Worm (Caenorhabditis elegans): ENCODE data around the gene C13A2.7.

DNA sequence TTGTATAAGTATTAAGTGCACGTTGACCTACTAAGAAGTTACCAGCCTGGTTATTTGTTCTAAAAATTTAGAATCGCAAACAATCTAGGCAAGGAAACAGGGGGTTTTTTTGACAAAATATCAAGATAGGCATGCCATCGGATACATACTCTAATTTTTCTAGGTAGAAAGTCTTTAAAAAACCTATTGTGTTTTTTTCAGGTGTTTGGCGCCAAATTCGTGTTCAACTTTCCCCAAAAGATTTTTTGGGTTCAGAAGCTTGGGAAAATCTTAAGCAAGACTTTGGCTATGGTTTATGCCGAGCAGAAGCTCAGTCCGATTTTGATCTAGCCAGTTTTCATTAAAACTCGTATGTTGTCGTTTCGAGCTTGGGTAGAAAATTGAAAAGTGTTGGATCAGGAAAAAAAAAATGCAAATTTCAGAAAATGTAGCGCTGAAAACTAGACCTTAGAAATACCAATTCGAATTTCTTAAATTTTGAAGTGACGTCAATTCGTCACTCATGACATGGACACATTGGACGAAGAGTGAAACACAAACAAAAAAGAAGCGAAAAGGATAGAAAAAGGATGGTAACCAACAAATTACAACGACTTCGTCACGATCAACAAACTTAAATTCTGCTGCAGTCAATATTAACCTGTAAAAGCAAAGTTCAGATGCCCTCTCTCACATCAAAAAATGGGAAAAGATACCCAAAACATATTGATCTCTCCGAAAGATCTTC is 17.7 kb upstream of the C13A2.7 start:
- TF ChIP-seq nhr-237 (tag; optimal IDR thresholded peaks at IDR 0.05) (no peak), ztf-1 (GFP tag; conservative IDR thresholded peaks at IDR 0.05) (no peak), nhr-77 (tag; optimal IDR thresholded peaks at IDR 0.05) (no peak), nhr-12 (tag; optimal IDR thresholded peaks at IDR 0.05) (no peak), ama-1 (optimal IDR thresholded peaks at IDR 0.05) (no peak), ceh-82 (tag; optimal IDR thresholded peaks at IDR 0.05) (no peak), lin-39 (tag; optimal IDR thresholded peaks at IDR 0.05) (no peak), aly-2 (tag; optimal IDR thresholded peaks at IDR 0.05) (no peak)

All from whole organism, L2 larva.